Worm (Caenorhabditis elegans) whole organism, L2 larva: ENCODE data around the gene F11D11.6.

Source experiments
- F13H6.1 ChIP-seq: sonication (generic microtip); optimal IDR thresholded peaks from 2 replicates; lab custom pipeline; 2016; ENCODE audit warnings: missing genetic modification characterization, missing compliant biosample characterization
- ZK546.5 ChIP-seq: sonication (generic microtip); optimal IDR thresholded peaks from 2 replicates; lab custom pipeline; 2017; ENCODE audit warnings: missing biosample characterization, missing genetic modification characterization
- aly-2 ChIP-seq: fragments of 150-350 bp; optimal IDR thresholded peaks from 2 replicates; lab custom pipeline; 2014; ENCODE audit warnings: missing biosample characterization, missing genetic modification characterization
- ama-1 ChIP-seq: fragments of 150-350 bp; optimal IDR thresholded peaks from 2 replicates; lab custom pipeline; 2018; ENCODE audit warnings: inconsistent platforms
- blmp-1 ChIP-seq: sonication (generic microtip); optimal IDR thresholded peaks from 2 replicates; lab custom pipeline; 2017; ENCODE audit warnings: missing genetic modification characterization, mild to moderate bottlenecking, missing compliant biosample characterization, antibody characterized with exemption, moderate library complexity; ENCODE audit not compliant: insufficient read depth
- crh-2 ChIP-seq: sonication (generic microtip); optimal IDR thresholded peaks from 2 replicates; lab custom pipeline; 2017; ENCODE audit warnings: missing biosample characterization, missing genetic modification characterization
- dmd-4 ChIP-seq: sonication (generic microtip); optimal IDR thresholded peaks from 2 replicates; lab custom pipeline; 2017; ENCODE audit warnings: missing biosample characterization, missing genetic modification characterization
- egl-27 ChIP-seq: sonication (generic microtip); optimal IDR thresholded peaks from 3 replicates; lab custom pipeline; 2017; ENCODE audit warnings: missing biosample characterization, missing genetic modification reagents, missing genetic modification characterization
- elt-1 ChIP-seq: fragments of 150-350 bp; optimal IDR thresholded peaks from 2 replicates; lab custom pipeline; 2014; ENCODE audit warnings: missing biosample characterization, missing genetic modification characterization
- elt-3 ChIP-seq: sonication (generic microtip); optimal IDR thresholded peaks from 2 replicates; lab custom pipeline; 2017; ENCODE audit warnings: missing biosample characterization, missing genetic modification characterization
- fos-1 ChIP-seq: fragments of 150-350 bp; optimal IDR thresholded peaks from 2 replicates; lab custom pipeline; 2014; ENCODE audit warnings: missing biosample characterization, missing genetic modification characterization
- gmeb-1 ChIP-seq: fragments of 150-350 bp; optimal IDR thresholded peaks from 2 replicates; lab custom pipeline; 2014; ENCODE audit warnings: missing biosample characterization, missing genetic modification characterization
- lin-11 ChIP-seq: fragments of 150-350 bp; sonication (generic microtip); optimal IDR thresholded peaks from 2 replicates; lab custom pipeline; 2014; ENCODE audit warnings: missing biosample characterization, missing genetic modification characterization, inconsistent platforms, mixed read lengths
- lin-13 ChIP-seq: fragments of 150-350 bp; optimal IDR thresholded peaks from 2 replicates; lab custom pipeline; 2014; ENCODE audit warnings: missing biosample characterization, missing genetic modification reagents, missing genetic modification characterization
- lin-39 ChIP-seq: fragments of 150-350 bp; optimal IDR thresholded peaks from 2 replicates; lab custom pipeline; 2014; ENCODE audit warnings: missing biosample characterization, missing genetic modification reagents, missing genetic modification characterization
- mab-5 ChIP-seq: fragments of 150-350 bp; optimal IDR thresholded peaks from 2 replicates; lab custom pipeline; 2014; ENCODE audit warnings: missing biosample characterization, missing genetic modification characterization
- mdl-1 ChIP-seq, 2 experiments: fragments of 150-350 bp in 1 of 2; sonication (generic microtip) in 1 of 2; optimal IDR thresholded peaks; 2 replicates each; lab custom pipeline; 2017; ENCODE audit warnings: missing biosample characterization in 2 of 2, missing genetic modification characterization in 2 of 2
- nhr-10 ChIP-seq: sonication (generic microtip); optimal IDR thresholded peaks from 2 replicates; lab custom pipeline; 2017; ENCODE audit warnings: missing biosample characterization, missing genetic modification characterization
- nhr-11 ChIP-seq: fragments of 150-350 bp; optimal IDR thresholded peaks from 2 replicates; lab custom pipeline; 2014; ENCODE audit warnings: missing biosample characterization, missing genetic modification characterization
- nhr-12 ChIP-seq: fragments of 150-350 bp; optimal IDR thresholded peaks from 2 replicates; lab custom pipeline; 2014; ENCODE audit warnings: missing biosample characterization, missing genetic modification characterization
- nhr-129 ChIP-seq: fragments of 150-350 bp; optimal IDR thresholded peaks from 2 replicates; lab custom pipeline; 2014; ENCODE audit warnings: missing biosample characterization, missing genetic modification characterization
- nhr-23 ChIP-seq: fragments of 150-350 bp; optimal IDR thresholded peaks from 2 replicates; lab custom pipeline; 2014; ENCODE audit warnings: missing biosample characterization, missing genetic modification reagents, missing genetic modification characterization
- nhr-237 ChIP-seq: fragments of 150-350 bp; optimal IDR thresholded peaks from 2 replicates; lab custom pipeline; 2014; ENCODE audit warnings: missing biosample characterization, missing genetic modification characterization
- nhr-25 ChIP-seq: fragments of 150-350 bp; sonication (generic microtip); optimal IDR thresholded peaks from 3 replicates; lab custom pipeline; 2014; ENCODE audit warnings: missing biosample characterization, missing genetic modification characterization
- nhr-6 ChIP-seq: fragments of 150-350 bp; optimal IDR thresholded peaks from 2 replicates; lab custom pipeline; 2014; ENCODE audit warnings: missing biosample characterization, missing genetic modification characterization
- nhr-77 ChIP-seq: fragments of 150-350 bp; optimal IDR thresholded peaks from 2 replicates; lab custom pipeline; 2014; ENCODE audit warnings: missing biosample characterization, missing genetic modification characterization
- peb-1 ChIP-seq: fragments of 150-350 bp; optimal IDR thresholded peaks from 2 replicates; lab custom pipeline; 2014; ENCODE audit warnings: missing biosample characterization, missing genetic modification characterization
- sem-4 ChIP-seq: fragments of 150-350 bp; optimal IDR thresholded peaks from 2 replicates; lab custom pipeline; 2014; ENCODE audit warnings: missing biosample characterization, missing genetic modification reagents, missing genetic modification characterization
- skn-1 ChIP-seq: sonication (generic microtip); optimal IDR thresholded peaks from 2 replicates; lab custom pipeline; 2017; ENCODE audit warnings: missing biosample characterization, missing genetic modification characterization
- sma-3 ChIP-seq: sonication (generic microtip); optimal IDR thresholded peaks from 2 replicates; lab custom pipeline; 2016; ENCODE audit warnings: missing genetic modification reagents, missing genetic modification characterization, missing compliant biosample characterization
- unc-55 ChIP-seq: fragments of 150-350 bp; sonication (generic microtip); optimal IDR thresholded peaks from 3 replicates; lab custom pipeline; 2014; ENCODE audit warnings: missing biosample characterization, missing genetic modification reagents, missing genetic modification characterization
- unc-62 ChIP-seq: fragments of 150-350 bp; optimal IDR thresholded peaks from 2 replicates; lab custom pipeline; 2014; ENCODE audit warnings: missing biosample characterization, missing genetic modification reagents, missing genetic modification characterization
- ztf-1 ChIP-seq: fragments of 200-800 bp; sonication (Bioruptor generic); conservative IDR thresholded peaks from 2 replicates; pipeline ENCODE4 v1.3.6; 2022; ENCODE audit warnings: missing genetic modification characterization, missing compliant biosample characterization
- ztf-11 ChIP-seq: sonication (generic microtip); optimal IDR thresholded peaks from 2 replicates; lab custom pipeline; 2017; ENCODE audit warnings: missing biosample characterization, missing genetic modification characterization

Gene F11D11.6

ce11 chrV:18772761-18773160 lies 19.8 kb upstream of the F11D11.6 start, which contains the start of gene clec-257:
TSS of gene clec-257 (plus strand) at chrV:18773061.
- TF ChIP-seq nhr-10 (tag; lab: Kevin White, UChicago) (no peak), ztf-1 (GFP tag; lab: Robert Waterston, UW) (no peak), mdl-1 (tag; optimal IDR thresholded peaks at IDR 0.05; lab: Kevin White, UChicago) (no peak), F13H6.1 (tag; lab: Kevin White, UChicago) (no peak), blmp-1 (tag; lab: Kevin White, UChicago) (no peak), elt-3 (tag; lab: Kevin White, UChicago) (no peak), lin-11 (tag; lab: Kevin White, UChicago) (no peak), ama-1 (no peak), aly-2 (no peak), unc-62 (no peak), fos-1 (no peak), nhr-23 (tag; lab: Kevin White, UChicago) (no peak), egl-27 (tag; lab: Kevin White, UChicago) (no peak), nhr-25 (tag; lab: Kevin White, UChicago) (no peak), mab-5 (no peak), dmd-4 (tag; lab: Kevin White, UChicago) (no peak), lin-13 (GFP tag; lab: Kevin White, UChicago) (no peak), nhr-77 (tag; lab: Kevin White, UChicago) (no peak), lin-39 (tag; lab: Kevin White, UChicago) (no peak)

- TF ChIP-seq blmp-1 (tag; lab: Kevin White, UChicago), result no peak
- TF ChIP-seq nhr-11 (tag; lab: Kevin White, UChicago), result no peak
- TF ChIP-seq unc-55 (GFP tag; lab: Kevin White, UChicago), result no peak
- TF ChIP-seq crh-2 (tag; lab: Kevin White, UChicago), result no peak
- no peak for TF ChIP-seq nhr-6
- no peak for TF ChIP-seq nhr-129 (tag; lab: Kevin White, UChicago)
- no peak for TF ChIP-seq dmd-4 (tag; lab: Kevin White, UChicago)
Observed at ce11 chrV:18771804-18772386, 19.0 kb upstream of the F11D11.6 start.

- no peak for TF ChIP-seq nhr-11 (tag; lab: Kevin White, UChicago)
- TF ChIP-seq lin-39 (tag; lab: Kevin White, UChicago), result no peak
- TF ChIP-seq nhr-25 (tag; lab: Kevin White, UChicago), result no peak
- no peak for TF ChIP-seq ztf-11
- TF ChIP-seq egl-27 (tag; lab: Kevin White, UChicago), result no peak
- TF ChIP-seq aly-2, result no peak
Observed at ce11 chrV:18771390-18771789, 18.5 kb upstream of the F11D11.6 start, which contains the start of gene clec-256. TSS of gene clec-256 (plus strand) at chrV:18771690.

- TF ChIP-seq mab-5 (no peak), ama-1 (no peak), nhr-237 (tag; lab: Kevin White, UChicago) (no peak), sma-3 (GFP tag; lab: Kevin White, UChicago) (no peak), sem-4 (tag; lab: Kevin White, UChicago) (no peak), elt-1 (tag; lab: Kevin White, UChicago) (no peak), nhr-25 (tag; lab: Kevin White, UChicago) (no peak), peb-1 (tag; lab: Kevin White, UChicago) (no peak), ZK546.5 (no peak), gmeb-1 (tag; lab: Kevin White, UChicago) (no peak), nhr-12 (no peak), lin-13 (GFP tag; lab: Kevin White, UChicago) (no peak), aly-2 (no peak), nhr-11 (tag; lab: Kevin White, UChicago) (no peak)
Observed at ce11 chrV:18770623-18771022, 17.7 kb upstream of the F11D11.6 start, which contains the start of gene clec-255. TSS of gene clec-255 (minus strand) at chrV:18770723.

- TF ChIP-seq nhr-23 (tag; lab: Kevin White, UChicago) (no peak), skn-1 (no peak)
Observed at ce11 chrV:18769902-18770301, 17.0 kb upstream of the F11D11.6 start.
